Worm (Caenorhabditis elegans): ENCODE results near the gene set-30.

DNA sequence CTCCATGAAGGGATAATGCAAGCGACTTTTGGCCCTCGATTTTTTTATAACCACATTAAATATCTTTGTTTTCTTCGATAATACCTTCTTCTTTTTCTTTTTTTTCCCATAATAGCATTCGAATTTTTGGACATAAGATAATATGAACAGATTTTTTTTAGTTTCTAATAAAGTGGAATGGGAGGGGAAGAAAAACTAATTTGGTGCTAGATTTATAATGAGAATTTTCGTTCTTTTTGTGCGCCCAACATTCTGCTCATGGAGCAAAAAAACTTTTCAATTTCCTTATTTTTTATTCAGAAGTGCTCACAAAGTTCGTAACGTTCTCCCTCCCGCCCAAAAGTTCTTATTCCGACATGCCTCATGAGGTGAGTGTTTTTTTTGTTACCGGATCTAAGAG is 16.7 kb downstream of the set-30 start, which contains the start of gene ZC449.8:
- TF ChIP-seq rcor-1 (GFP tag; IDR thresholded peaks at IDR 0.05) (no peak), hrde-1 (tag; optimal IDR thresholded peaks at IDR 0.05; ENCODE audit: borderline replicate concordance) (no peak), ztf-6 (GFP tag; IDR thresholded peaks at IDR 0.05) (no peak), ceh-91 (GFP tag; IDR thresholded peaks at IDR 0.05) (no peak), F57C9.4 (tag; optimal IDR thresholded peaks at IDR 0.05) (no peak), sdz-38 (tag; optimal IDR thresholded peaks at IDR 0.05) (no peak), ama-1 (optimal IDR thresholded peaks at IDR 0.05) (no peak), ama-1 (GFP tag; optimal IDR thresholded peaks at IDR 0.05) (no peak), ztf-22 (GFP tag; optimal IDR thresholded peaks at IDR 0.05) (no peak)

Measured in whole organism, young adult.